Worm (Caenorhabditis elegans) whole organism, late embryonic: ENCODE measurements around the gene dsh-2.

Source experiments
- C38D4.7 ChIP-seq: fragments of 200-800 bp; sonication (Bioruptor generic); optimal IDR thresholded peaks from 2 replicates; lab custom pipeline; 2018; ENCODE audit warnings: mild to moderate bottlenecking, missing genetic modification characterization, moderate library complexity, missing compliant biosample characterization
- K02D7.2 ChIP-seq: sonication (generic microtip); optimal IDR thresholded peaks from 2 replicates; lab custom pipeline; 2017; ENCODE audit warnings: mild to moderate bottlenecking, missing genetic modification characterization, missing compliant biosample characterization
- ama-1 ChIP-seq: fragments of 150-350 bp; optimal IDR thresholded peaks from 2 replicates; lab custom pipeline; 2014
- ceh-14 ChIP-seq: sonication (generic microtip); optimal IDR thresholded peaks from 2 replicates; lab custom pipeline; 2016; ENCODE audit warnings: missing genotype, missing genetic modification characterization, missing compliant biosample characterization
- ceh-19 ChIP-seq: fragments of 200-800 bp; sonication (Bioruptor generic); optimal IDR thresholded peaks from 2 replicates; lab custom pipeline; 2018; ENCODE audit warnings: mild to moderate bottlenecking, missing genetic modification characterization, missing compliant biosample characterization
- ceh-24 ChIP-seq: sonication (generic microtip); optimal IDR thresholded peaks from 2 replicates; lab custom pipeline; 2016; ENCODE audit warnings: mild to moderate bottlenecking, missing genetic modification characterization, missing compliant biosample characterization
- ceh-31 ChIP-seq: sonication (generic microtip); optimal IDR thresholded peaks from 2 replicates; lab custom pipeline; 2016; ENCODE audit warnings: missing genetic modification characterization, missing compliant biosample characterization
- ceh-45 ChIP-seq: fragments of 200-800 bp; sonication (Bioruptor generic); IDR thresholded peaks from 2 replicates; pipeline ENCODE4 v1.3.6; 2022; ENCODE audit warnings: missing genetic modification reagents, missing genetic modification characterization, missing compliant biosample characterization
- ceh-48 ChIP-seq: sonication (generic microtip); optimal IDR thresholded peaks from 2 replicates; lab custom pipeline; 2016; ENCODE audit warnings: missing genetic modification characterization, inconsistent platforms, missing compliant biosample characterization
- ceh-9 ChIP-seq: sonication (generic microtip); optimal IDR thresholded peaks from 2 replicates; lab custom pipeline; 2016; ENCODE audit warnings: mild to moderate bottlenecking, missing genetic modification characterization, inconsistent platforms, missing compliant biosample characterization
- dve-1 ChIP-seq: sonication (generic microtip); optimal IDR thresholded peaks from 2 replicates; lab custom pipeline; 2017; ENCODE audit warnings: antibody characterized with exemption, mild to moderate bottlenecking, missing genetic modification characterization, missing compliant biosample characterization
- elt-2 ChIP-seq: sonication (generic microtip); optimal IDR thresholded peaks from 2 replicates; lab custom pipeline; 2016; ENCODE audit warnings: missing genetic modification reagents, missing genetic modification characterization, missing compliant biosample characterization
- elt-4 ChIP-seq: sonication (generic microtip); optimal IDR thresholded peaks from 2 replicates; lab custom pipeline; 2016; ENCODE audit warnings: missing genetic modification characterization, missing compliant biosample characterization
- ets-4 ChIP-seq: sonication (generic microtip); optimal IDR thresholded peaks from 2 replicates; lab custom pipeline; 2016; ENCODE audit warnings: missing genetic modification characterization, missing compliant biosample characterization
- fkh-10 ChIP-seq: fragments of 150-350 bp; optimal IDR thresholded peaks from 2 replicates; lab custom pipeline; 2014; ENCODE audit warnings: missing biosample characterization, missing genetic modification reagents, missing genetic modification characterization
- fkh-6 ChIP-seq: sonication (generic microtip); optimal IDR thresholded peaks from 2 replicates; lab custom pipeline; 2016; ENCODE audit warnings: missing genetic modification characterization, missing compliant biosample characterization
- hlh-13 ChIP-seq: fragments of 200-800 bp; sonication (Bioruptor generic); optimal IDR thresholded peaks from 2 replicates; lab custom pipeline; 2018; ENCODE audit warnings: mild to moderate bottlenecking, missing genetic modification characterization, missing compliant biosample characterization
- hlh-15 ChIP-seq: sonication (generic microtip); optimal IDR thresholded peaks from 2 replicates; lab custom pipeline; 2016; ENCODE audit warnings: missing genetic modification characterization, missing compliant biosample characterization
- hlh-30 ChIP-seq: sonication (generic microtip); optimal IDR thresholded peaks from 2 replicates; lab custom pipeline; 2017; ENCODE audit warnings: antibody characterized with exemption, missing genetic modification characterization, missing compliant biosample characterization; ENCODE audit not compliant: insufficient read depth
- nfya-1 ChIP-seq: sonication (generic microtip); optimal IDR thresholded peaks from 2 replicates; lab custom pipeline; 2017; ENCODE audit warnings: missing genetic modification characterization, mild to moderate bottlenecking, missing compliant biosample characterization, antibody characterized with exemption, moderate library complexity
- nhr-11 ChIP-seq: fragments of 150-350 bp; optimal IDR thresholded peaks from 2 replicates; lab custom pipeline; 2014; ENCODE audit warnings: missing biosample characterization, missing genetic modification characterization
- nhr-232 ChIP-seq: sonication (generic microtip); optimal IDR thresholded peaks from 2 replicates; lab custom pipeline; 2016; ENCODE audit warnings: missing genetic modification characterization, missing compliant biosample characterization
- pag-3 ChIP-seq: sonication (generic microtip); optimal IDR thresholded peaks from 2 replicates; lab custom pipeline; 2016; ENCODE audit warnings: missing compliant biosample characterization, missing genetic modification characterization, borderline replicate concordance
- pat-9 ChIP-seq: fragments of 200-800 bp; sonication (Bioruptor generic); optimal IDR thresholded peaks from 2 replicates; lab custom pipeline; 2018; ENCODE audit warnings: mild to moderate bottlenecking, missing genetic modification characterization, moderate library complexity, missing compliant biosample characterization
- pqm-1 ChIP-seq: sonication (generic microtip); optimal IDR thresholded peaks from 2 replicates; lab custom pipeline; 2016; ENCODE audit warnings: missing genetic modification characterization, missing compliant biosample characterization
- pros-1 ChIP-seq: fragments of 150-350 bp; optimal IDR thresholded peaks from 2 replicates; lab custom pipeline; 2014; ENCODE audit warnings: missing biosample characterization, missing genetic modification reagents, missing genetic modification characterization
- sdc-2 ChIP-seq: sonication (generic microtip); optimal IDR thresholded peaks from 2 replicates; lab custom pipeline; 2016; ENCODE audit warnings: missing genotype, missing genetic modification characterization, missing compliant biosample characterization
- sox-2 ChIP-seq: fragments of 200-800 bp; sonication (Bioruptor generic); IDR thresholded peaks from 2 replicates; pipeline ENCODE4 v1.3.6; 2022; ENCODE audit warnings: missing genetic modification reagents, missing genetic modification characterization, missing compliant biosample characterization
- syd-9 ChIP-seq: sonication (generic microtip); optimal IDR thresholded peaks from 2 replicates; lab custom pipeline; 2016; ENCODE audit warnings: mild to moderate bottlenecking, missing genetic modification characterization, moderate library complexity, missing compliant biosample characterization
- tbx-7 ChIP-seq: sonication (generic microtip); optimal IDR thresholded peaks from 2 replicates; lab custom pipeline; 2016; ENCODE audit warnings: missing genotype, missing genetic modification characterization, missing compliant biosample characterization
- unc-3 ChIP-seq, 2 experiments: fragments of 200-800 bp in 1 of 2; sonication (Bioruptor generic) in 1 of 2; sonication (generic microtip) in 1 of 2; conservative IDR thresholded peaks in 1 of 2; optimal IDR thresholded peaks in 1 of 2; 2 replicates each; pipeline versions ENCODE4 v1.3.6 to Lab custom; 2016 to 2022; ENCODE audit warnings: missing compliant biosample characterization in 2 of 2, missing genetic modification characterization in 2 of 2, missing genetic modification reagents in 1 of 2
- unc-86 ChIP-seq: sonication (generic microtip); optimal IDR thresholded peaks from 2 replicates; lab custom pipeline; 2016; ENCODE audit warnings: missing genetic modification characterization, missing compliant biosample characterization
- zip-5 ChIP-seq: sonication (generic microtip); optimal IDR thresholded peaks from 2 replicates; lab custom pipeline; 2016; ENCODE audit warnings: missing genetic modification characterization, missing compliant biosample characterization
- ztf-16 ChIP-seq: sonication (generic microtip); optimal IDR thresholded peaks from 2 replicates; lab custom pipeline; 2017; ENCODE audit warnings: missing genetic modification characterization, missing compliant biosample characterization

Gene dsh-2

ce11 chrII:5084225-5084624 lies 3.3 kb upstream of the dsh-2 start:
- TF ChIP-seq pqm-1 (no peak), sox-2 (GFP tag; lab: Robert Waterston, UW) (no peak), elt-2 (peak; percentile 49)

ce11 chrII:5083341-5083740 lies 2.4 kb upstream of the dsh-2 start, which contains the start of gene C04G6.4:
Gene C04G6.4 (minus strand): TSS chrII:5083441.
- TF ChIP-seq elt-4 (tag; lab: Kevin White, UChicago) (no peak), ceh-19 (GFP tag; lab: Kevin White, UChicago) (no peak), ceh-24 (tag; lab: Kevin White, UChicago) (no peak), unc-3 (GFP tag; conservative IDR thresholded peaks at IDR 0.05; lab: Robert Waterston, UW) (no peak), unc-3 (tag; optimal IDR thresholded peaks at IDR 0.05; lab: Kevin White, UChicago) (no peak), fkh-10 (no peak), unc-86 (tag; lab: Kevin White, UChicago) (no peak), nhr-11 (no peak)

ce11 chrII:5071265-5071664 lies 9.7 kb downstream of the dsh-2 start, which contains the start of gene C27A2.7:
Gene C27A2.7 (minus strand): TSS chrII:5071365.
- no peak for TF ChIP-seq nhr-11
- TF ChIP-seq pros-1, result no peak
- no peak for TF ChIP-seq ama-1 (lab: Kevin White, UChicago)
- TF ChIP-seq ztf-16 (tag; lab: Kevin White, UChicago), result no peak
- no peak for TF ChIP-seq pag-3 (tag; lab: Kevin White, UChicago)

- TF ChIP-seq hlh-13 (GFP tag; lab: Kevin White, UChicago) (no peak), zip-5 (tag; lab: Kevin White, UChicago) (no peak), hlh-30 (no peak), hlh-15 (tag; lab: Kevin White, UChicago) (no peak), elt-4 (tag; lab: Kevin White, UChicago) (no peak), ceh-45 (no peak), ets-4 (tag; lab: Kevin White, UChicago) (no peak), ceh-9 (tag; lab: Kevin White, UChicago) (no peak), ceh-31 (tag; lab: Kevin White, UChicago) (no peak), pag-3 (tag; lab: Kevin White, UChicago) (no peak), nfya-1 (tag; lab: Kevin White, UChicago) (no peak), K02D7.2 (tag; lab: Kevin White, UChicago) (no peak), ceh-19 (GFP tag; lab: Kevin White, UChicago) (no peak)
These were observed 11.4 kb downstream of the dsh-2 start, which contains the start of gene idpb-2 for ce11 chrII:5069525-5069924. Gene idpb-2 (minus strand): TSS chrII:5069625.

- TF ChIP-seq ceh-14 (tag; lab: Kevin White, UChicago), result no peak
- no peak for TF ChIP-seq dve-1 (tag; lab: Kevin White, UChicago)
- no peak for TF ChIP-seq sdc-2 (tag; lab: Kevin White, UChicago)
- no peak for TF ChIP-seq pat-9 (tag; lab: Kevin White, UChicago)
- TF ChIP-seq tbx-7 (tag; lab: Kevin White, UChicago), result no peak
- no peak for TF ChIP-seq ztf-16 (tag; lab: Kevin White, UChicago)
- TF ChIP-seq elt-2, result no peak
- TF ChIP-seq C38D4.7 (GFP tag; lab: Kevin White, UChicago), result no peak
- TF ChIP-seq sox-2 (GFP tag; lab: Robert Waterston, UW), result no peak
- TF ChIP-seq syd-9 (tag; lab: Kevin White, UChicago), result no peak
- TF ChIP-seq pros-1, result no peak
- no peak for TF ChIP-seq ceh-48 (tag; lab: Kevin White, UChicago)
- no peak for TF ChIP-seq fkh-6 (tag; lab: Kevin White, UChicago)
- TF ChIP-seq nhr-232 (tag; lab: Kevin White, UChicago), result no peak
- TF ChIP-seq, all 69 proteins: peak for 0
These were observed 13.0 kb downstream of the dsh-2 start, which contains the start of gene C27A2.8 for ce11 chrII:5067927-5068326. Gene C27A2.8 (minus strand): TSS chrII:5068043.
